Worm (Caenorhabditis elegans) whole organism, L1 larva: ENCODE data around the gene msp-19.

Source experiments
- ceh-82 ChIP-seq, 3 experiments: fragments of 150-350 bp in 1 of 3; sonication (generic microtip) in 2 of 3; optimal IDR thresholded peaks; 2 replicates each; lab custom pipeline; 2014 to 2017; ENCODE audit warnings: missing biosample characterization in 3 of 3, missing genetic modification characterization in 3 of 3
- lin-15B ChIP-seq: fragments of 150-350 bp; sonication (generic microtip); optimal IDR thresholded peaks from 3 replicates; lab custom pipeline; 2014; ENCODE audit warnings: missing biosample characterization, missing genetic modification characterization
- mdl-1 ChIP-seq, 2 experiments: fragments of 150-350 bp; optimal IDR thresholded peaks; 2 replicates each; lab custom pipeline; 2014 to 2017; ENCODE audit warnings: missing biosample characterization in 2 of 2, missing genetic modification characterization in 2 of 2, inconsistent platforms in 1 of 2
- nhr-12 ChIP-seq: sonication (generic microtip); optimal IDR thresholded peaks from 2 replicates; lab custom pipeline; 2017; ENCODE audit warnings: missing biosample characterization, missing genetic modification characterization
- snpc-4 ChIP-seq: fragments of 150-350 bp; optimal IDR thresholded peaks from 2 replicates; lab custom pipeline; 2014; ENCODE audit warnings: missing biosample characterization, missing genetic modification characterization
- unc-130 ChIP-seq: fragments of 150-350 bp; optimal IDR thresholded peaks from 2 replicates; lab custom pipeline; 2017; ENCODE audit warnings: missing biosample characterization, missing genetic modification characterization, inconsistent platforms

ce11 chrIV:5309742-5310141, 49.4 kb downstream of the msp-19 start, which contains the start of gene ZK354.3:
- TF ChIP-seq snpc-4 (tag; lab: Kevin White, UChicago): no peak
- no peak for TF ChIP-seq nhr-12 (tag; lab: Kevin White, UChicago)
- no peak for TF ChIP-seq unc-130 (tag; lab: Kevin White, UChicago)
- TF ChIP-seq ceh-82 (tag; optimal IDR thresholded peaks at IDR 0.05; lab: Kevin White, UChicago): no peak
- TF ChIP-seq mdl-1 (tag; optimal IDR thresholded peaks at IDR 0.05; lab: Kevin White, UChicago): no peak
- TF ChIP-seq lin-15B: no peak
